Worm (Caenorhabditis elegans) whole organism, L4 larva: ENCODE data around the gene lurp-4.

Source experiments
- aha-1 ChIP-seq: fragments of 150-350 bp; peaks from one replicate; lab custom pipeline; 2014; ENCODE audit warnings: missing biosample characterization, missing genetic modification characterization
- egl-43 ChIP-seq: fragments of 200-800 bp; sonication (Bioruptor generic); IDR thresholded peaks from 2 replicates; pipeline ENCODE4 v1.3.6; 2022; ENCODE audit warnings: missing genetic modification reagents, missing genetic modification characterization, missing compliant biosample characterization
- fkh-10 ChIP-seq: fragments of 150-350 bp; optimal IDR thresholded peaks from 2 replicates; lab custom pipeline; 2014; ENCODE audit warnings: missing biosample characterization, missing genetic modification reagents, missing genetic modification characterization
- fos-1 ChIP-seq: fragments of 150-350 bp; optimal IDR thresholded peaks from 2 replicates; lab custom pipeline; 2014; ENCODE audit warnings: missing biosample characterization, missing genetic modification characterization
- lin-13 ChIP-seq: fragments of 150-350 bp; optimal IDR thresholded peaks from 2 replicates; lab custom pipeline; 2014; ENCODE audit warnings: missing biosample characterization, missing genetic modification reagents, missing genetic modification characterization
- lin-15B ChIP-seq: fragments of 150-350 bp; sonication (generic microtip); optimal IDR thresholded peaks from 3 replicates; lab custom pipeline; 2014; ENCODE audit warnings: missing biosample characterization, missing genetic modification characterization
- lin-38 ChIP-seq: fragments of 200-800 bp; sonication (Bioruptor generic); IDR thresholded peaks from 2 replicates; pipeline ENCODE4 v1.3.6; 2022; ENCODE audit warnings: missing genetic modification reagents, missing genetic modification characterization, missing compliant biosample characterization
- mdl-1 ChIP-seq, 2 experiments: fragments of 150-350 bp in 1 of 2; sonication (generic microtip) in 1 of 2; optimal IDR thresholded peaks; 2 replicates each; lab custom pipeline; 2014 to 2017; ENCODE audit warnings: missing biosample characterization in 2 of 2, missing genetic modification characterization in 2 of 2
- mdt-29 ChIP-seq: fragments of 200-800 bp; sonication (Bioruptor generic); IDR thresholded peaks from 2 replicates; pipeline ENCODE4 v1.3.6; 2022; ENCODE audit warnings: missing genetic modification reagents, missing genetic modification characterization, missing compliant biosample characterization
- mxl-3 ChIP-seq: fragments of 200-800 bp; sonication (Bioruptor generic); optimal IDR thresholded peaks from 2 replicates; lab custom pipeline; 2018; ENCODE audit warnings: mild to moderate bottlenecking, missing genetic modification characterization, missing compliant biosample characterization
- nhr-11 ChIP-seq: fragments of 150-350 bp; optimal IDR thresholded peaks from 2 replicates; lab custom pipeline; 2014; ENCODE audit warnings: missing biosample characterization, missing genetic modification characterization
- nhr-48 ChIP-seq: sonication (generic microtip); optimal IDR thresholded peaks from 2 replicates; lab custom pipeline; 2016; ENCODE audit warnings: mild to moderate bottlenecking, missing genetic modification characterization, missing compliant biosample characterization
- nhr-6 ChIP-seq: fragments of 150-350 bp; optimal IDR thresholded peaks from 2 replicates; lab custom pipeline; 2014; ENCODE audit warnings: missing biosample characterization, missing genetic modification characterization
- spr-3 ChIP-seq: fragments of 200-800 bp; sonication (Bioruptor generic); optimal IDR thresholded peaks from 2 replicates; lab custom pipeline; 2018; ENCODE audit warnings: mild to moderate bottlenecking, missing genetic modification characterization, missing compliant biosample characterization
- tag-97 ChIP-seq: fragments of 200-800 bp; sonication (Bioruptor generic); IDR thresholded peaks from 2 replicates; pipeline ENCODE4 v1.3.6; 2022; ENCODE audit warnings: missing genetic modification characterization, missing compliant biosample characterization

The lurp-4 gene

DNA sequence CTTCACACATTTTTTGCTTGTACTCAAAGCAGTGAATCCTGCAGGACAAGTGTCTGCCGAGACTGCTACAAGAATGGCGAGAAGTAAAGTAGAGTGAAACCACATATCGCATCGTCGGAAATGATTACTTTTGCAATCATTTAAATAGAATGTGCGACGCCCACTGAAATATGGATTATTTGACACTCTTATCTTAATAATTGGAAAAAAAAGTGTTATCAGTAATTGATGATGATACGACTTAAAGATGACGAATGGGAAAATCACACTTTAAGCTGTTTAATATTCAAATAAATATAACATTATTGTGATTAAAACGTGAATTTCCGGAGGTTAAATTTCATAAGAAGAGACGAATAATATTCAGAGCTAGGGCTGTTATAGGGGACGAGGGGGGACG, 45.5 kb downstream of the lurp-4 start, which contains the start of gene clec-41 (continued):
- TF ChIP-seq lin-38 (GFP tag; lab: Robert Waterston, UW) (no peak), nhr-6 (no peak), fos-1 (tag; lab: Kevin White, UChicago) (no peak)

DNA sequence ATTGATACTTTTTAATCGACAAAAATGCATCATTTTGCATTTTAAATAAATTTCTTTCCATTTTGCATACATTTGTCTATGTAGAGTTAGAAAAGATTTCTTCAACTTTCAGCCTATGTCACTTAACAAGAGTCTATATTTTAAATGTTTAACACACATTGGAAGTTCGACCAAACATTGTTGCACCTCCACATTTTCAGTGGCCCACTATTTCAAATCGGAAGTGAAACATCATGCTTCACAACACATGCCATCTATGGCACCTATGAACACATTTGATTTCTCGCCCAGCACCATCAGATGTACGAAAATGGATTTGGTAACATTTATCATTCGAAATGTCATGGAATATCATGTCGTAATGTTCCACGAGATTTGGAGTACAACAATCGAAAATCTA, 46.2 kb downstream of the lurp-4 start, which contains the start of gene dhc-3:
Gene dhc-3, plus strand, starts transcription at position 301 of the 400 bp plus-strand sequence.
- TF ChIP-seq lin-15B (tag; lab: Kevin White, UChicago) (no peak), tag-97 (no peak), fkh-10 (GFP tag; lab: Kevin White, UChicago) (no peak), spr-3 (GFP tag; lab: Kevin White, UChicago) (no peak), egl-43 (GFP tag; lab: Robert Waterston, UW) (no peak), mxl-3 (GFP tag; lab: Kevin White, UChicago) (no peak), fos-1 (tag; lab: Kevin White, UChicago) (no peak), nhr-11 (tag; lab: Kevin White, UChicago) (no peak), aha-1 (tag; lab: Kevin White, UChicago) (no peak), nhr-48 (tag; lab: Kevin White, UChicago) (no peak), mdl-1 (tag; optimal IDR thresholded peaks at IDR 0.05; lab: Kevin White, UChicago) (no peak), lin-13 (GFP tag; lab: Kevin White, UChicago) (no peak), mdt-29 (GFP tag; lab: Robert Waterston, UW) (no peak)
